Worm (Caenorhabditis elegans) whole organism, mixed stage, embryonic: Measurements from ENCODE around the gene cylc-1.

Experiments used
- M03D4.4 ChIP-seq: sonication (generic microtip); optimal IDR thresholded peaks from 2 replicates; lab custom pipeline; 2017; ENCODE audit warnings: mild to moderate bottlenecking, missing genetic modification characterization, missing compliant biosample characterization
- bed-3 ChIP-seq: fragments of 200-800 bp; sonication (Bioruptor generic); optimal IDR thresholded peaks from 3 replicates; lab custom pipeline; 2018; ENCODE audit warnings: mild to moderate bottlenecking, missing genetic modification characterization, moderate library complexity, missing compliant biosample characterization
- blmp-1 ChIP-seq: fragments of 150-350 bp; optimal IDR thresholded peaks from 2 replicates; lab custom pipeline; 2014; ENCODE audit warnings: missing biosample characterization, missing genetic modification characterization
- ceh-39 ChIP-seq: fragments of 150-350 bp; optimal IDR thresholded peaks from 2 replicates; lab custom pipeline; 2014; ENCODE audit warnings: missing biosample characterization, missing genetic modification characterization
- ceh-43 ChIP-seq: fragments of 200-800 bp; sonication (Bioruptor generic); optimal IDR thresholded peaks from 2 replicates; lab custom pipeline; 2018; ENCODE audit warnings: mild to moderate bottlenecking, missing genetic modification characterization, moderate library complexity, missing compliant biosample characterization
- ceh-83 ChIP-seq: fragments of 200-800 bp; sonication (Bioruptor generic); optimal IDR thresholded peaks from 2 replicates; lab custom pipeline; 2018; ENCODE audit warnings: mild to moderate bottlenecking, missing genetic modification characterization, missing compliant biosample characterization
- ces-1 ChIP-seq: fragments of 150-350 bp; optimal IDR thresholded peaks from 2 replicates; lab custom pipeline; 2014; ENCODE audit warnings: missing biosample characterization, missing genetic modification reagents, missing genetic modification characterization
- cnd-1 ChIP-seq: fragments of 200-800 bp; sonication (Bioruptor generic); optimal IDR thresholded peaks from 2 replicates; lab custom pipeline; 2018; ENCODE audit warnings: mild to moderate bottlenecking, missing genetic modification characterization, missing compliant biosample characterization
- drap-1 ChIP-seq: fragments of 200-800 bp; sonication (Bioruptor generic); optimal IDR thresholded peaks from 3 replicates; lab custom pipeline; 2018; ENCODE audit warnings: mild to moderate bottlenecking, missing genetic modification characterization, missing compliant biosample characterization
- elt-1 ChIP-seq: sonication (generic microtip); optimal IDR thresholded peaks from 2 replicates; lab custom pipeline; 2017; ENCODE audit warnings: missing genetic modification characterization, mild to moderate bottlenecking, missing compliant biosample characterization, antibody characterized with exemption, moderate library complexity, borderline replicate concordance; ENCODE audit not compliant: insufficient read depth
- elt-3 ChIP-seq: fragments of 150-350 bp; optimal IDR thresholded peaks from 2 replicates; lab custom pipeline; 2014; ENCODE audit warnings: missing biosample characterization, missing genetic modification characterization
- flh-1 ChIP-seq: fragments of 200-800 bp; sonication (Bioruptor generic); optimal IDR thresholded peaks from 2 replicates; lab custom pipeline; 2018; ENCODE audit warnings: mild to moderate bottlenecking, missing genetic modification characterization, moderate library complexity, missing compliant biosample characterization
- ham-2 ChIP-seq: fragments of 200-800 bp; sonication (Bioruptor generic); optimal IDR thresholded peaks from 2 replicates; lab custom pipeline; 2018; ENCODE audit warnings: mild to moderate bottlenecking, missing genetic modification characterization, missing compliant biosample characterization
- hlh-1 ChIP-seq: fragments of 150-350 bp; optimal IDR thresholded peaks from 2 replicates; lab custom pipeline; 2014; ENCODE audit warnings: missing biosample characterization, missing genetic modification reagents, missing genetic modification characterization
- lin-13 ChIP-seq: fragments of 150-350 bp; optimal IDR thresholded peaks from 2 replicates; lab custom pipeline; 2014; ENCODE audit warnings: missing biosample characterization, missing genetic modification characterization
- lin-32 ChIP-seq: fragments of 200-800 bp; sonication (Bioruptor generic); optimal IDR thresholded peaks from 2 replicates; lab custom pipeline; 2018; ENCODE audit warnings: mild to moderate bottlenecking, missing genetic modification characterization, missing compliant biosample characterization
- lsy-2 ChIP-seq: fragments of 150-350 bp; optimal IDR thresholded peaks from 2 replicates; lab custom pipeline; 2014; ENCODE audit warnings: missing biosample characterization, missing genetic modification characterization
- mep-1 ChIP-seq: fragments of 150-350 bp; optimal IDR thresholded peaks from 2 replicates; lab custom pipeline; 2017; ENCODE audit warnings: missing biosample characterization, missing genetic modification reagents, missing genetic modification characterization, inconsistent platforms
- mls-2 ChIP-seq: sonication (generic microtip); optimal IDR thresholded peaks from 2 replicates; lab custom pipeline; 2016; ENCODE audit warnings: mild to moderate bottlenecking, missing genetic modification characterization, moderate library complexity, missing compliant biosample characterization
- nhr-12 ChIP-seq: fragments of 150-350 bp; optimal IDR thresholded peaks from 2 replicates; lab custom pipeline; 2014; ENCODE audit warnings: missing biosample characterization, missing genetic modification characterization
- nhr-2 ChIP-seq: fragments of 150-350 bp; optimal IDR thresholded peaks from 2 replicates; lab custom pipeline; 2014; ENCODE audit warnings: missing biosample characterization, missing genetic modification characterization
- nhr-237 ChIP-seq: fragments of 150-350 bp; optimal IDR thresholded peaks from 2 replicates; lab custom pipeline; 2014; ENCODE audit warnings: missing biosample characterization, missing genetic modification characterization
- nhr-28 ChIP-seq: fragments of 150-350 bp; optimal IDR thresholded peaks from 2 replicates; lab custom pipeline; 2014; ENCODE audit warnings: missing biosample characterization, missing genetic modification characterization
- nhr-76 ChIP-seq: sonication (generic microtip); optimal IDR thresholded peaks from 2 replicates; lab custom pipeline; 2017; ENCODE audit warnings: missing biosample characterization, missing genetic modification characterization
- pha-4 ChIP-seq: fragments of 150-350 bp; optimal IDR thresholded peaks from 2 replicates; lab custom pipeline; 2018; ENCODE audit warnings: missing biosample characterization, missing genetic modification reagents, missing genetic modification characterization
- snpc-4 ChIP-seq: fragments of 150-350 bp; optimal IDR thresholded peaks from 2 replicates; lab custom pipeline; 2014; ENCODE audit warnings: missing biosample characterization, missing genetic modification characterization
- sptf-1 ChIP-seq: sonication (generic microtip); optimal IDR thresholded peaks from 2 replicates; lab custom pipeline; 2017; ENCODE audit warnings: mild to moderate bottlenecking, missing genetic modification characterization, moderate library complexity, missing compliant biosample characterization
- tbx-8 ChIP-seq: fragments of 200-800 bp; sonication (Bioruptor generic); optimal IDR thresholded peaks from 2 replicates; lab custom pipeline; 2018; ENCODE audit warnings: mild to moderate bottlenecking, missing genetic modification characterization, moderate library complexity, missing compliant biosample characterization
- unc-120 ChIP-seq: sonication (generic microtip); optimal IDR thresholded peaks from 2 replicates; lab custom pipeline; 2017; ENCODE audit warnings: missing genetic modification characterization, missing compliant biosample characterization; ENCODE audit not compliant: poor library complexity, severe bottlenecking
- unc-39 ChIP-seq: fragments of 150-350 bp; optimal IDR thresholded peaks from 2 replicates; lab custom pipeline; 2014; ENCODE audit warnings: missing biosample characterization, missing genetic modification characterization
- zip-8 ChIP-seq: fragments of 150-350 bp; optimal IDR thresholded peaks from 2 replicates; lab custom pipeline; 2014; ENCODE audit warnings: missing biosample characterization, missing genetic modification characterization
- ztf-11 ChIP-seq: fragments of 150-350 bp; optimal IDR thresholded peaks from 2 replicates; lab custom pipeline; 2014; ENCODE audit warnings: missing biosample characterization, missing genetic modification characterization

Gene cylc-1

ce11 chrIV:5210606-5211005 is 15.0 kb downstream of the cylc-1 start:
- TF ChIP-seq nhr-12 (tag; lab: Kevin White, UChicago) (no peak), lin-13 (no peak), nhr-76 (no peak), hlh-1 (tag; lab: Kevin White, UChicago) (no peak)
- TF ChIP-seq, all 35 proteins: peak for 0

DNA sequence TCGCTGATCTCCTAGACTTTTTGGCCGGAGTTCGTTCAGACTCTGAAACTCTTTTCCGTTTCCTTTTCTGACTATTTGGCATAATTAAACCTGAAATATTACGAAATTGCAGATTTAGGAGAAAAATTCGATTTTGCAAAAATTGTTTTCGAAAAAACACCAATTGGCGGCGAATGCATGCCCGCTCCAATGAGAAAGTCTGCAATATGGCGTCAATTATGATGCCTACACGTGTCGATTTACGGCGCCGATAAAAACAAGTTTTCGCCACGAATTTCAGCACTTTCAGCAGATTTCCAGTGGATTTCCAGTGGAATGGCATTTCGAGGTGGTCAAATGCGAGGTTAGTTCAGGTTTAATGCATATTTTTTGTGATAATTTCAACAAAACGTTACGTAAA is 16.2 kb downstream of the cylc-1 start, which contains the start of the genes Y59E9AL.36 and nbet-1:
Gene Y59E9AL.36, minus strand, starts transcription at position 92 of the 400 bp plus-strand sequence.
Gene nbet-1, plus strand, starts transcription at position 112 of the 400 bp plus-strand sequence.
- TF ChIP-seq pha-4 (tag; lab: Kevin White, UChicago) (peak; percentile 51), zip-8 (tag; lab: Kevin White, UChicago) (no peak), elt-3 (no peak), ceh-43 (GFP tag; lab: Kevin White, UChicago) (no peak), sptf-1 (tag; lab: Kevin White, UChicago) (no peak), nhr-12 (tag; lab: Kevin White, UChicago) (no peak), mep-1 (tag; lab: Kevin White, UChicago) (peak; percentile 57), lsy-2 (tag; lab: Kevin White, UChicago) (peak; percentile 70), tbx-8 (GFP tag; lab: Kevin White, UChicago) (no peak), hlh-1 (tag; lab: Kevin White, UChicago) (peak; percentile 55), nhr-76 (no peak), bed-3 (GFP tag; lab: Kevin White, UChicago) (no peak), mls-2 (tag; lab: Kevin White, UChicago) (no peak), ceh-83 (GFP tag; lab: Kevin White, UChicago) (no peak), ceh-39 (peak; percentile 50), flh-1 (GFP tag; lab: Kevin White, UChicago) (no peak), M03D4.4 (tag; lab: Kevin White, UChicago) (peak; percentile 13), blmp-1 (tag; lab: Kevin White, UChicago) (no peak), elt-1 (tag; lab: Kevin White, UChicago) (no peak), unc-39 (no peak), nhr-28 (no peak), unc-120 (peak; percentile 8), nhr-237 (tag; lab: Kevin White, UChicago) (peak; percentile 84), ces-1 (GFP tag; lab: Kevin White, UChicago) (peak; percentile 76), drap-1 (GFP tag; lab: Kevin White, UChicago) (no peak), ztf-11 (tag; lab: Kevin White, UChicago) (no peak), lin-32 (GFP tag; lab: Kevin White, UChicago) (no peak), lin-13 (peak; percentile 73), cnd-1 (tag; lab: Kevin White, UChicago) (no peak), nhr-2 (tag; lab: Kevin White, UChicago) (no peak)

DNA sequence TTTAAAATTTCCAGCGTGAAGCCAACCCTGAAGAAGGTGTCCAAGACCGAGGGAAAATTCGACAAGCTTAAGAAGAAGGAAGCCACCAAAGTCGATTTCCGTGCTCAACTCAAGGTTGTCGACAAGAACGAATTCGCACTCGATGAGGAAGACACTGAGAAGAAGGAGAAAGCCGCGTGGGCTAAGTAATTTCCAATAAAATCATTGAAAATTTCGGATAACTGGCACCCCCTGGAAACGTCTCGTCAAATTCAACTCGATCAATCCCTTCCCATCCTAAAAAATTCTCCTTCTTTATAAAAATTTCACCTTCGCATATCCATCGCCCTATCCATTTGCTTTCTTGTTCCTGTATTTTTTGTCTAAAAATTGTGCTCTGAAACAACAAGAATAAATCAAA is 18.9 kb downstream of the cylc-1 start:
- no peak for TF ChIP-seq ham-2 (GFP tag; lab: Kevin White, UChicago)
- TF ChIP-seq mls-2 (tag; lab: Kevin White, UChicago): no peak
- TF ChIP-seq ceh-83 (GFP tag; lab: Kevin White, UChicago): no peak
- TF ChIP-seq elt-1 (tag; lab: Kevin White, UChicago): no peak
- no peak for TF ChIP-seq bed-3 (GFP tag; lab: Kevin White, UChicago)
- no peak for TF ChIP-seq flh-1 (GFP tag; lab: Kevin White, UChicago)

- TF ChIP-seq cnd-1 (tag; lab: Kevin White, UChicago) (no peak), tbx-8 (GFP tag; lab: Kevin White, UChicago) (no peak), snpc-4 (tag; lab: Kevin White, UChicago) (no peak), elt-1 (tag; lab: Kevin White, UChicago) (no peak)
Observed at ce11 chrIV:5204573-5204972, 21.0 kb downstream of the cylc-1 start, which contains the start of gene tni-4. tni-4 (plus strand) TSS chrIV:5204591.

- no peak for TF ChIP-seq zip-8 (tag; lab: Kevin White, UChicago)
- TF ChIP-seq bed-3 (GFP tag; lab: Kevin White, UChicago): no peak
- TF ChIP-seq lin-13: no peak
- TF ChIP-seq nhr-12 (tag; lab: Kevin White, UChicago): no peak
- TF ChIP-seq blmp-1 (tag; lab: Kevin White, UChicago): no peak
- TF ChIP-seq cnd-1 (tag; lab: Kevin White, UChicago): no peak
- TF ChIP-seq flh-1 (GFP tag; lab: Kevin White, UChicago): no peak
- no peak for TF ChIP-seq snpc-4 (tag; lab: Kevin White, UChicago)
- no peak for TF ChIP-seq lsy-2 (tag; lab: Kevin White, UChicago)
- TF ChIP-seq ceh-39: no peak
- TF ChIP-seq nhr-76: no peak
- TF ChIP-seq ces-1 (GFP tag; lab: Kevin White, UChicago): no peak
- TF ChIP-seq hlh-1 (tag; lab: Kevin White, UChicago): no peak
- no peak for TF ChIP-seq tbx-8 (GFP tag; lab: Kevin White, UChicago)
- TF ChIP-seq mls-2 (tag; lab: Kevin White, UChicago): no peak
- TF ChIP-seq elt-3: no peak
- no peak for TF ChIP-seq nhr-2 (tag; lab: Kevin White, UChicago)
- no peak for TF ChIP-seq unc-39
- TF ChIP-seq nhr-237 (tag; lab: Kevin White, UChicago): no peak
- TF ChIP-seq lin-32 (GFP tag; lab: Kevin White, UChicago): no peak
Observed at ce11 chrIV:5202575-5202974, 23.0 kb downstream of the cylc-1 start.
